Fruit fly (Drosophila melanogaster) whole organism, prepupa: ENCODE measurements around the gene CG15554.

Experiments
- Blimp-1 ChIP-seq: fragments of 200-800 bp; sonication (Bioruptor generic); optimal IDR thresholded peaks from 3 replicates; lab custom pipeline; 2017; ENCODE audit warnings: missing biosample characterization, missing genetic modification characterization, mild to moderate bottlenecking, moderate library complexity, missing genetic modification reagents
- CG10669 ChIP-seq: fragments of 200-800 bp; sonication (Bioruptor generic); optimal IDR thresholded peaks from 3 replicates; lab custom pipeline; 2018; ENCODE audit warnings: missing biosample characterization, mild to moderate bottlenecking, missing genetic modification characterization, moderate library complexity
- CG11762 ChIP-seq: fragments of 200-800 bp; sonication (Bioruptor generic); optimal IDR thresholded peaks from 3 replicates; lab custom pipeline; 2016; ENCODE audit warnings: missing biosample characterization, missing genetic modification characterization; ENCODE audit not compliant: insufficient read depth
- CG15336 ChIP-seq: fragments of 200-800 bp; sonication (Bioruptor generic); IDR thresholded peaks from 2 replicates; pipeline ENCODE4 v1.3.6; 2022; ENCODE audit warnings: missing biosample characterization, missing genetic modification characterization
- CG31627 ChIP-seq: fragments of 200-800 bp; sonication (Bioruptor generic); optimal IDR thresholded peaks from 3 replicates; lab custom pipeline; 2016; ENCODE audit warnings: missing biosample characterization, missing genetic modification characterization
- CG34406 ChIP-seq: fragments of 200-800 bp; sonication (Bioruptor generic); optimal IDR thresholded peaks from 3 replicates; lab custom pipeline; 2016; ENCODE audit warnings: missing biosample characterization, missing genetic modification characterization
- CG4318 ChIP-seq: fragments of 200-800 bp; sonication (Bioruptor generic); optimal IDR thresholded peaks from 3 replicates; lab custom pipeline; 2017; ENCODE audit warnings: missing biosample characterization, mild to moderate bottlenecking, missing genetic modification characterization
- CG6163 ChIP-seq: fragments of 200-800 bp; sonication (Bioruptor generic); IDR thresholded peaks from 3 replicates; pipeline ENCODE4 v1.3.6; 2022; ENCODE audit warnings: missing biosample characterization, missing genetic modification characterization
- CG6276 ChIP-seq: fragments of 200-800 bp; sonication (Bioruptor generic); optimal IDR thresholded peaks from 2 replicates; lab custom pipeline; 2017; ENCODE audit warnings: missing biosample characterization, mild to moderate bottlenecking, missing genetic modification characterization
- CG6792 ChIP-seq: fragments of 200-800 bp; sonication (Bioruptor generic); optimal IDR thresholded peaks from 3 replicates; lab custom pipeline; 2016; ENCODE audit warnings: missing biosample characterization, missing genetic modification characterization
- CG6854 ChIP-seq: fragments of 200-800 bp; sonication (Bioruptor generic); optimal IDR thresholded peaks from 2 replicates; lab custom pipeline; 2017; ENCODE audit warnings: missing biosample characterization, mild to moderate bottlenecking, missing genetic modification characterization
- CG7368 ChIP-seq: fragments of 200-800 bp; sonication (Bioruptor generic); optimal IDR thresholded peaks from 3 replicates; lab custom pipeline; 2016; ENCODE audit warnings: missing biosample characterization, missing genetic modification characterization
- CG8119 ChIP-seq: fragments of 200-800 bp; sonication (Bioruptor generic); IDR thresholded peaks from 3 replicates; pipeline ENCODE4 v1.3.6; 2022; ENCODE audit warnings: missing biosample characterization, missing genetic modification characterization
- CG8319 ChIP-seq: fragments of 200-800 bp; sonication (Bioruptor generic); optimal IDR thresholded peaks from 3 replicates; lab custom pipeline; 2016; ENCODE audit warnings: missing biosample characterization, missing genetic modification characterization
- CG8632 ChIP-seq: fragments of 200-800 bp; sonication (Bioruptor generic); optimal IDR thresholded peaks from 3 replicates; lab custom pipeline; 2016; ENCODE audit warnings: missing biosample characterization, missing genetic modification characterization
- CG9139 ChIP-seq: fragments of 200-800 bp; sonication (Bioruptor generic); optimal IDR thresholded peaks from 3 replicates; lab custom pipeline; 2017; ENCODE audit warnings: missing biosample characterization, mild to moderate bottlenecking, missing genetic modification characterization
- Eip78C ChIP-seq: fragments of 200-800 bp; sonication (Bioruptor generic); peaks from one replicate; lab custom pipeline; 2016; ENCODE audit warnings: missing biosample characterization, missing genetic modification characterization
- Eip93F ChIP-seq: fragments of 200-800 bp; sonication (Bioruptor generic); optimal IDR thresholded peaks from 2 replicates; lab custom pipeline; 2016; ENCODE audit warnings: missing biosample characterization, mild to moderate bottlenecking, missing genetic modification characterization
- Ets96B ChIP-seq: fragments of 200-800 bp; optimal IDR thresholded peaks from 2 replicates; lab custom pipeline; 2019; ENCODE audit warnings: missing biosample characterization, mild to moderate bottlenecking, missing genetic modification characterization, moderate library complexity
- Gug ChIP-seq: fragments of 200-800 bp; sonication (Bioruptor generic); IDR thresholded peaks from 2 replicates; pipeline ENCODE4 v1.3.6; 2022; ENCODE audit warnings: missing biosample characterization, missing genetic modification characterization
- Hr38 ChIP-seq: sonication (Bioruptor generic); optimal IDR thresholded peaks from 2 replicates; lab custom pipeline; 2016; ENCODE audit warnings: missing biosample characterization, missing genetic modification characterization
- Hr4 ChIP-seq: fragments of 200-800 bp; sonication (Bioruptor generic); optimal IDR thresholded peaks from 3 replicates; lab custom pipeline; 2016; ENCODE audit warnings: missing biosample characterization, missing genetic modification characterization
- Lpt ChIP-seq: fragments of 200-800 bp; sonication (Bioruptor generic); optimal IDR thresholded peaks from 3 replicates; lab custom pipeline; 2016; ENCODE audit warnings: missing biosample characterization, missing genetic modification characterization
- OdsH ChIP-seq: fragments of 200-800 bp; sonication (Bioruptor generic); optimal IDR thresholded peaks from 3 replicates; lab custom pipeline; 2016; ENCODE audit warnings: missing biosample characterization, missing genetic modification characterization
- Sox15 ChIP-seq: fragments of 200-800 bp; sonication (Bioruptor generic); optimal IDR thresholded peaks from 3 replicates; lab custom pipeline; 2016; ENCODE audit warnings: missing biosample characterization, missing genetic modification characterization
- acj6 ChIP-seq: fragments of 200-800 bp; sonication (Bioruptor generic); optimal IDR thresholded peaks from 3 replicates; lab custom pipeline; 2016; ENCODE audit warnings: missing biosample characterization, missing genetic modification characterization
- cyc ChIP-seq: fragments of 200-800 bp; sonication (Bioruptor generic); optimal IDR thresholded peaks from 3 replicates; lab custom pipeline; 2016; ENCODE audit warnings: missing biosample characterization, missing genetic modification characterization
- dsx ChIP-seq: fragments of 200-800 bp; optimal IDR thresholded peaks from 3 replicates; lab custom pipeline; 2019; ENCODE audit warnings: missing biosample characterization, mild to moderate bottlenecking, missing genetic modification characterization, moderate library complexity; ENCODE audit not compliant: poor library complexity, severe bottlenecking
- eg ChIP-seq: fragments of 200-800 bp; sonication (Bioruptor generic); IDR thresholded peaks from 3 replicates; pipeline ENCODE4 v1.3.6; 2022; ENCODE audit warnings: missing biosample characterization, missing genetic modification characterization
- fd59A ChIP-seq: fragments of 200-800 bp; sonication (Bioruptor generic); optimal IDR thresholded peaks from 2 replicates; lab custom pipeline; 2017; ENCODE audit warnings: missing biosample characterization, mild to moderate bottlenecking, missing genetic modification characterization, missing genetic modification reagents
- fd85E ChIP-seq: fragments of 200-800 bp; sonication (Bioruptor generic); optimal IDR thresholded peaks from 3 replicates; lab custom pipeline; 2016; ENCODE audit warnings: missing biosample characterization, missing genetic modification characterization
- fkh ChIP-seq: fragments of 200-800 bp; sonication (Bioruptor generic); optimal IDR thresholded peaks from 3 replicates; lab custom pipeline; 2017; ENCODE audit warnings: missing biosample characterization, mild to moderate bottlenecking, missing genetic modification characterization, moderate library complexity
- net ChIP-seq: fragments of 200-800 bp; sonication (Bioruptor generic); optimal IDR thresholded peaks from 3 replicates; lab custom pipeline; 2016; ENCODE audit warnings: missing biosample characterization, missing genetic modification characterization
- spab ChIP-seq: fragments of 200-800 bp; sonication (Bioruptor generic); optimal IDR thresholded peaks from 2 replicates; lab custom pipeline; 2017; ENCODE audit warnings: missing biosample characterization, mild to moderate bottlenecking, missing genetic modification characterization, missing genetic modification reagents

The CG15554 gene

DNA sequence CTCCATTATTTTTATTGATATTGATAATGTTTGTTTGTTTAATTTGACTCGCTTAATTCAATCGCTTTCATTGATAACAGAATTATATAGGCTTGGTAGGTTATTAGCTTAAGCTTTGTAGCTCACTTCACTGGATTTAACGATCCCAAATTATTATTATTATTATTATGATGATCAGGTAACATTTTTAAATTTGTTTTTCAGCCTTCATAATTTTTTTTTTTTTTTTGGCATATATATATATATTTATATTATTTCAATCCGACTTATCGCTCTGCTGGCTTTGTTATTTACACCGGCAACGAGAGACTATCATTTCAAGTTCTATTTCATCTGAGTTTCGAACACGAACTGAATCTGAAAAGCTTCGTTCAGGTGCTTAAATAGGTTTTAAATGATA is 24.9 kb upstream of the CG15554 start, which contains the start of gene CG15553:
CG15553 (minus strand) TSS at position 101 of the 400 bp plus-strand sequence.
- TF ChIP-seq Gug = no peak
- no peak for TF ChIP-seq eg (GFP tag; lab: Robert Waterston, UW)
- TF ChIP-seq CG6163 (GFP tag; lab: Robert Waterston, UW) = no peak
- TF ChIP-seq Blimp-1 (GFP tag; lab: Kevin White, UChicago) = no peak
- TF ChIP-seq CG7368 (GFP tag; lab: Kevin White, UChicago) = no peak
- TF ChIP-seq Hr4 = no peak
- no peak for TF ChIP-seq CG8119 (GFP tag; lab: Robert Waterston, UW)
- TF ChIP-seq CG6854 (GFP tag; lab: Kevin White, UChicago) = no peak
- TF ChIP-seq Eip78C (GFP tag; lab: Kevin White, UChicago) = no peak
- no peak for TF ChIP-seq OdsH (GFP tag; lab: Kevin White, UChicago)
- no peak for TF ChIP-seq Lpt (GFP tag; lab: Kevin White, UChicago)
- no peak for TF ChIP-seq CG31627 (GFP tag; lab: Kevin White, UChicago)
- no peak for TF ChIP-seq acj6 (GFP tag; lab: Kevin White, UChicago)
- TF ChIP-seq net (GFP tag; lab: Kevin White, UChicago) = no peak
- no peak for TF ChIP-seq fd85E (GFP tag; lab: Kevin White, UChicago)
- no peak for TF ChIP-seq Ets96B (tag; lab: Kevin White, UChicago)

DNA sequence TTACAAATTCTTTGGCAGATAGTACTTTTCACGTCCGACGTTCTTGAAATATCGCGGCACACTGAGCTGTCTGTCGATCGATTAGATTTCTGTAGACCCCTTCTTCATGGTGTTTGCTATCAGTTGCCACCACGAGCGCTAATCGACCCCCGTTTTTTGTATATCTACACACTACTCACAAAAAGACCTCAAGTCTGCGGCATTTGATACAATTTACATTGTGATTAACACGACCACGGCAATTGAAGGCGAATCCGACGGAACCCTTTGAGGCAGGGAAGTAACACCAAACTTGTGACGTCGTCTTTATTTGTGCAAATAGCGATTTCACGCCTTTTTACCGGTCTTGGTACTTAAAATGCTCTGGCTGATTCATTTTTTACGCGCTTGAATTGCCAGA is 16.8 kb upstream of the CG15554 start, which contains the start of gene Mayo:
Mayo (minus strand) TSS at position 66 of the 400 bp plus-strand sequence.
- TF ChIP-seq CG10669 (GFP tag; lab: Kevin White, UChicago) (no peak), fkh (GFP tag; lab: Kevin White, UChicago) (peak; percentile 66)

DNA sequence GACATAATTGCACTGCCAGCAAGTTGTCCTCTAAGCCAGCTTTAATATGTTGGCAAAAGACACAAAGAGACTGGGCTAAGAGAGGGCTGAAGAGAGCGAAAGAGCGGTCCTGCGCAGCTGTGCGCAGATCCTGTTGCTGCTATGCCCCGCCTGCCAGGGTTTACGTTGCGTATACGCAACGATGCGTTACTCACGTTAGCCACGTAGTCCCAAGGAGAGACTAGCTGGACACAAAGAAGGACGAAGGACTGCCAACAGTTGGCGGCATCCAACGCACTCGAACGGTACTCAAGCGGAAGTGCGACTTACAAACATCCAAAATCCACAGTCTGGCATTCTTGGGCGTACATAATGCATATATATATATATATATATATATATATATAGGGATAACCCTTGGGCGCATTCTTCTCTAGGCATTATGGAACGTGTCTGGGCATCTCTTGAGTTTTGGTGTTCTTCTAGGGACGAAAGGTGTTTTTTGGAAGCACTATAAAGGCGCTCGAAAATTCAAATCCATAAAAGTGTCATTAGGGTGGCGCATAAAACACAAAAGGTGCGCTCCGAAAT is 6.0 kb upstream of the CG15554 start:
- TF ChIP-seq CG8632 = no peak
- no peak for TF ChIP-seq Hr38
- no peak for TF ChIP-seq CG4318
- TF ChIP-seq CG8319 = no peak
- no peak for TF ChIP-seq CG11762 (GFP tag; lab: Kevin White, UChicago)
- TF ChIP-seq CG6792 (GFP tag; lab: Kevin White, UChicago) = no peak
- TF ChIP-seq Ets96B (tag; lab: Kevin White, UChicago) = no peak
- TF ChIP-seq cyc (GFP tag; lab: Kevin White, UChicago) = no peak
- TF ChIP-seq acj6 (GFP tag; lab: Kevin White, UChicago) = no peak
- no peak for TF ChIP-seq dsx
- TF ChIP-seq fd85E (GFP tag; lab: Kevin White, UChicago) = no peak

DNA sequence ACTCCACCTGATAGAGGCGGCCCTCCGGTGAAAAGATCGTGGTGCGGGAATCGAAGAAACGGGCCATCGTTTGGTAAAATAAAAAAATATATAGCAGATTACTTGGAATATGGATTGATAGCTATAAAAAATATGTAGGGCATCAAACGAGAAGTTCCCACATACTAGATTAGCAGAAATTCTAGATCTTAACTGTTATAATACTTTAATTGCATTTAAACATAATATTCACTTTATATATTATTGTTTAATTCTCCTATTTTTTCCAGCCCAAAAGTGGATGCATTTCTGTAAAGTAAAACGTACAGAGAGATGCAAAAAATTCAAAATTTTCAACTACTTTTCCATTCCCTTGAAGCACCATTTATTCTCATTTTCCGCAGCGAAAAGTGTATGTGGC is 2.6 kb upstream of the CG15554 start, which contains the start of gene Prosalpha3T:
Prosalpha3T (minus strand) TSS at position 101 of the 400 bp plus-strand sequence.
- TF ChIP-seq Hr38 = no peak
- TF ChIP-seq Lpt (GFP tag; lab: Kevin White, UChicago) = no peak
- TF ChIP-seq eg (GFP tag; lab: Robert Waterston, UW) = no peak
- no peak for TF ChIP-seq CG9139 (GFP tag; lab: Kevin White, UChicago)
- no peak for TF ChIP-seq CG6792 (GFP tag; lab: Kevin White, UChicago)
- TF ChIP-seq CG34406 (GFP tag; lab: Kevin White, UChicago) = no peak
- TF ChIP-seq Eip93F (GFP tag; lab: Kevin White, UChicago) = no peak
- no peak for TF ChIP-seq CG11762 (GFP tag; lab: Kevin White, UChicago)
- TF ChIP-seq CG8119 (GFP tag; lab: Robert Waterston, UW) = no peak
- no peak for TF ChIP-seq Eip78C (GFP tag; lab: Kevin White, UChicago)
- TF ChIP-seq spab (GFP tag; lab: Kevin White, UChicago) = no peak
- TF ChIP-seq dsx = no peak
- TF ChIP-seq CG15336 (GFP tag; lab: Robert Waterston, UW) = no peak
- no peak for TF ChIP-seq CG6276 (GFP tag; lab: Kevin White, UChicago)
- no peak for TF ChIP-seq Sox15
- TF ChIP-seq fkh (GFP tag; lab: Kevin White, UChicago) = no peak
- TF ChIP-seq fd59A (GFP tag; lab: Kevin White, UChicago) = no peak
- no peak for TF ChIP-seq Ets96B (tag; lab: Kevin White, UChicago)
- TF ChIP-seq CG10669 (GFP tag; lab: Kevin White, UChicago) = no peak
- no peak for TF ChIP-seq Hr4
